Worm (Caenorhabditis elegans) whole organism, young adult: ENCODE measurements around the gene nsph-1.1.

Experiments
- B0261.1 ChIP-seq: sonication (generic microtip); optimal IDR thresholded peaks from 2 replicates; lab custom pipeline; 2016; ENCODE audit warnings: mild to moderate bottlenecking, missing genetic modification characterization, moderate library complexity, missing compliant biosample characterization
- D2030.7 ChIP-seq: fragments of 200-800 bp; sonication (Bioruptor generic); IDR thresholded peaks from 2 replicates; pipeline ENCODE4 v1.3.6; 2022; ENCODE audit warnings: missing genetic modification reagents, missing genetic modification characterization, missing compliant biosample characterization
- F22D6.2 ChIP-seq: sonication (generic microtip); optimal IDR thresholded peaks from 2 replicates; lab custom pipeline; 2016; ENCODE audit warnings: mild to moderate bottlenecking, missing genetic modification characterization, missing compliant biosample characterization
- F37B4.10 ChIP-seq: fragments of 200-800 bp; sonication (Bioruptor generic); IDR thresholded peaks from 2 replicates; pipeline ENCODE4 v1.3.6; 2022; ENCODE audit warnings: missing genetic modification characterization, missing compliant biosample characterization
- F49E8.2 ChIP-seq: sonication (generic microtip); optimal IDR thresholded peaks from 3 replicates; lab custom pipeline; 2017; ENCODE audit warnings: missing genetic modification characterization, mild to moderate bottlenecking, missing compliant biosample characterization, antibody characterized with exemption, moderate library complexity; ENCODE audit not compliant: insufficient read depth
- K11D2.4 ChIP-seq: fragments of 200-800 bp; sonication (Bioruptor generic); IDR thresholded peaks from 2 replicates; pipeline ENCODE4 v1.3.6; 2022; ENCODE audit warnings: missing genetic modification reagents, missing genetic modification characterization, missing compliant biosample characterization
- K12H6.12 ChIP-seq: fragments of 200-800 bp; sonication (Bioruptor generic); optimal IDR thresholded peaks from 2 replicates; lab custom pipeline; 2018; ENCODE audit warnings: mild to moderate bottlenecking, missing genetic modification characterization, missing compliant biosample characterization
- T07F8.4 ChIP-seq: sonication (generic microtip); optimal IDR thresholded peaks from 2 replicates; lab custom pipeline; 2016; ENCODE audit warnings: mild to moderate bottlenecking, missing genetic modification characterization, moderate library complexity, missing compliant biosample characterization
- Y53G8AR.9 ChIP-seq: fragments of 200-800 bp; sonication (Bioruptor generic); conservative IDR thresholded peaks from 2 replicates; pipeline ENCODE4 v1.3.6; 2022; ENCODE audit warnings: missing genetic modification reagents, missing genetic modification characterization, missing compliant biosample characterization
- Y95B8A.8 ChIP-seq: fragments of 200-800 bp; sonication (Bioruptor generic); IDR thresholded peaks from 2 replicates; pipeline ENCODE4 v1.3.6; 2022; ENCODE audit warnings: missing genetic modification reagents, missing genetic modification characterization, missing compliant biosample characterization
- ZK185.1 ChIP-seq: sonication (generic microtip); optimal IDR thresholded peaks from 2 replicates; lab custom pipeline; 2016; ENCODE audit warnings: mild to moderate bottlenecking, missing genetic modification characterization, missing compliant biosample characterization; ENCODE audit not compliant: poor library complexity, severe bottlenecking
- ama-1 ChIP-seq, 3 experiments: fragments of 150-350 bp in 1 of 3; sonication (generic microtip) in 2 of 3; optimal IDR thresholded peaks; 2 replicates each; lab custom pipeline; 2014 to 2018; ENCODE audit warnings: missing biosample characterization in 2 of 3, missing genetic modification characterization in 2 of 3, missing genetic modification reagents in 2 of 3
- aptf-3 ChIP-seq: fragments of 200-800 bp; sonication (Bioruptor generic); IDR thresholded peaks from 2 replicates; pipeline ENCODE4 v1.3.6; 2022; ENCODE audit warnings: missing genetic modification characterization, missing compliant biosample characterization
- atf-7 ChIP-seq: sonication (generic microtip); optimal IDR thresholded peaks from 2 replicates; lab custom pipeline; 2017; ENCODE audit warnings: mild to moderate bottlenecking, missing genetic modification characterization, missing compliant biosample characterization
- attf-3 ChIP-seq: fragments of 200-800 bp; sonication (Bioruptor generic); conservative IDR thresholded peaks from 2 replicates; pipeline ENCODE4 v1.3.6; 2022; ENCODE audit warnings: missing genetic modification reagents, missing genetic modification characterization, missing compliant biosample characterization
- bed-2 ChIP-seq: fragments of 200-800 bp; sonication (Bioruptor generic); IDR thresholded peaks from 2 replicates; pipeline ENCODE4 v1.3.6; 2022; ENCODE audit warnings: missing genetic modification reagents, missing genetic modification characterization, missing compliant biosample characterization
- cebp-2 ChIP-seq: fragments of 200-800 bp; sonication (Bioruptor generic); IDR thresholded peaks from 2 replicates; pipeline ENCODE4 v1.3.6; 2022; ENCODE audit warnings: missing genetic modification characterization, missing compliant biosample characterization
- ceh-100 ChIP-seq: fragments of 200-800 bp; sonication (Bioruptor generic); IDR thresholded peaks from 2 replicates; pipeline ENCODE4 v1.3.6; 2022; ENCODE audit warnings: missing genetic modification reagents, missing genetic modification characterization, missing compliant biosample characterization
- ceh-27 ChIP-seq: fragments of 200-800 bp; sonication (Bioruptor generic); optimal IDR thresholded peaks from 2 replicates; lab custom pipeline; 2018; ENCODE audit warnings: mild to moderate bottlenecking, missing genetic modification characterization, moderate library complexity, missing compliant biosample characterization
- ceh-79 ChIP-seq: sonication (generic microtip); optimal IDR thresholded peaks from 2 replicates; lab custom pipeline; 2017; ENCODE audit warnings: mild to moderate bottlenecking, missing genetic modification characterization, missing compliant biosample characterization
- dox-1 ChIP-seq: fragments of 200-800 bp; sonication (Bioruptor generic); IDR thresholded peaks from 2 replicates; pipeline ENCODE4 v1.3.6; 2022; ENCODE audit warnings: missing genetic modification reagents, missing genetic modification characterization, missing compliant biosample characterization
- egl-18 ChIP-seq: fragments of 200-800 bp; sonication (Bioruptor generic); IDR thresholded peaks from 2 replicates; pipeline ENCODE4 v1.3.6; 2022; ENCODE audit warnings: missing genetic modification reagents, missing genetic modification characterization, missing compliant biosample characterization
- egl-44 ChIP-seq: fragments of 200-800 bp; sonication (Bioruptor generic); IDR thresholded peaks from 2 replicates; pipeline ENCODE4 v1.3.6; 2022; ENCODE audit warnings: missing genetic modification reagents, missing genetic modification characterization, missing compliant biosample characterization
- egrh-3 ChIP-seq: fragments of 200-800 bp; sonication (Bioruptor generic); IDR thresholded peaks from 2 replicates; pipeline ENCODE4 v1.3.6; 2022; ENCODE audit warnings: missing genetic modification reagents, missing genetic modification characterization, missing compliant biosample characterization
- hmg-1.2 ChIP-seq: fragments of 200-800 bp; sonication (Bioruptor generic); IDR thresholded peaks from 2 replicates; pipeline ENCODE4 v1.3.6; 2022; ENCODE audit warnings: missing genetic modification reagents, missing genetic modification characterization, missing compliant biosample characterization
- hmg-20 ChIP-seq: fragments of 200-800 bp; sonication (Bioruptor generic); IDR thresholded peaks from 2 replicates; pipeline ENCODE4 v1.3.6; 2022; ENCODE audit warnings: missing genetic modification reagents, missing genetic modification characterization, missing compliant biosample characterization
- lag-1 ChIP-seq: fragments of 200-800 bp; sonication (Bioruptor generic); IDR thresholded peaks from 2 replicates; pipeline ENCODE4 v1.3.6; 2022; ENCODE audit warnings: missing genetic modification reagents, missing genetic modification characterization, missing compliant biosample characterization
- let-607 ChIP-seq, 2 experiments: fragments of 200-800 bp in 1 of 2; sonication (Bioruptor generic) in 1 of 2; sonication (generic microtip) in 1 of 2; optimal IDR thresholded peaks; 2 replicates each; lab custom pipeline; 2016 to 2018; ENCODE audit warnings: mild to moderate bottlenecking in 2 of 2, missing compliant biosample characterization in 2 of 2, missing genetic modification characterization in 2 of 2, moderate library complexity in 2 of 2, missing genotype in 1 of 2
- madf-10 ChIP-seq: sonication (generic microtip); optimal IDR thresholded peaks from 2 replicates; lab custom pipeline; 2016; ENCODE audit warnings: mild to moderate bottlenecking, missing genetic modification characterization, missing compliant biosample characterization
- mxl-1 ChIP-seq: sonication (generic microtip); optimal IDR thresholded peaks from 2 replicates; lab custom pipeline; 2016; ENCODE audit warnings: missing genetic modification characterization, missing compliant biosample characterization
- nfya-1 ChIP-seq: sonication (generic microtip); optimal IDR thresholded peaks from 2 replicates; lab custom pipeline; 2017; ENCODE audit warnings: antibody characterized with exemption, missing compliant biosample characterization, missing genetic modification characterization, borderline replicate concordance; ENCODE audit not compliant: insufficient read depth
- nfya-2 ChIP-seq: fragments of 200-800 bp; sonication (Bioruptor generic); IDR thresholded peaks from 2 replicates; pipeline ENCODE4 v1.3.6; 2022; ENCODE audit warnings: missing genetic modification reagents, missing genetic modification characterization, missing compliant biosample characterization
- nhr-80 ChIP-seq: sonication (generic microtip); optimal IDR thresholded peaks from 2 replicates; lab custom pipeline; 2016; ENCODE audit warnings: missing genetic modification characterization, missing compliant biosample characterization
- nhr-90 ChIP-seq: sonication (generic microtip); optimal IDR thresholded peaks from 2 replicates; lab custom pipeline; 2016; ENCODE audit warnings: missing genotype, mild to moderate bottlenecking, missing genetic modification characterization, missing compliant biosample characterization
- rcor-1 ChIP-seq: fragments of 200-800 bp; sonication (Bioruptor generic); IDR thresholded peaks from 2 replicates; pipeline ENCODE4 v1.3.6; 2022; ENCODE audit warnings: missing genetic modification reagents, missing genetic modification characterization, missing compliant biosample characterization
- repo-1 ChIP-seq: sonication (generic microtip); optimal IDR thresholded peaks from 2 replicates; lab custom pipeline; 2017; ENCODE audit warnings: mild to moderate bottlenecking, missing genetic modification characterization, missing compliant biosample characterization
- snpc-1.3 ChIP-seq: sonication (generic microtip); optimal IDR thresholded peaks from 2 replicates; lab custom pipeline; 2017; ENCODE audit warnings: missing genetic modification characterization, mild to moderate bottlenecking, missing compliant biosample characterization, antibody characterized with exemption, moderate library complexity, missing genotype, missing genetic modification reagents; ENCODE audit not compliant: insufficient read depth
- snpc-4 ChIP-seq, 5 experiments: fragments of 150-350 bp in 1 of 5; sonication (generic microtip) in 4 of 5; optimal IDR thresholded peaks; 2 replicates each; lab custom pipeline; 2014 to 2018; ENCODE audit warnings: missing genetic modification characterization in 5 of 5, missing biosample characterization in 3 of 5, antibody characterized with exemption in 2 of 5, mild to moderate bottlenecking in 2 of 5, missing compliant biosample characterization in 2 of 5, missing genotype in 2 of 5, moderate library complexity in 2 of 5, missing genetic modification reagents in 1 of 5
- tlf-1 ChIP-seq: fragments of 200-800 bp; sonication (Bioruptor generic); optimal IDR thresholded peaks from 2 replicates; lab custom pipeline; 2018; ENCODE audit warnings: mild to moderate bottlenecking, missing genetic modification characterization, missing compliant biosample characterization
- unc-130 ChIP-seq: sonication (generic microtip); optimal IDR thresholded peaks from 2 replicates; lab custom pipeline; 2016; ENCODE audit warnings: missing genetic modification reagents, missing genetic modification characterization, missing compliant biosample characterization
- unc-62 ChIP-seq: fragments of 150-350 bp; optimal IDR thresholded peaks from 2 replicates; lab custom pipeline; 2014; ENCODE audit warnings: missing biosample characterization, missing genetic modification reagents, missing genetic modification characterization
- zfh-2 ChIP-seq: fragments of 200-800 bp; sonication (Bioruptor generic); conservative IDR thresholded peaks from 2 replicates; pipeline ENCODE4 v1.3.6; 2022; ENCODE audit warnings: missing genetic modification reagents, missing genetic modification characterization, missing compliant biosample characterization
- zim-3 ChIP-seq: sonication (generic microtip); optimal IDR thresholded peaks from 2 replicates; lab custom pipeline; 2017; ENCODE audit warnings: mild to moderate bottlenecking, missing genetic modification characterization, moderate library complexity, missing compliant biosample characterization
- ztf-22 ChIP-seq: fragments of 200-800 bp; sonication (Bioruptor generic); optimal IDR thresholded peaks from 2 replicates; lab custom pipeline; 2018; ENCODE audit warnings: mild to moderate bottlenecking, missing genetic modification characterization, moderate library complexity, missing compliant biosample characterization
- ztf-3 ChIP-seq: fragments of 200-800 bp; sonication (Bioruptor generic); optimal IDR thresholded peaks from 2 replicates; lab custom pipeline; 2018; ENCODE audit warnings: mild to moderate bottlenecking, missing genetic modification characterization, missing compliant biosample characterization

nsph-1.1 gene

DNA sequence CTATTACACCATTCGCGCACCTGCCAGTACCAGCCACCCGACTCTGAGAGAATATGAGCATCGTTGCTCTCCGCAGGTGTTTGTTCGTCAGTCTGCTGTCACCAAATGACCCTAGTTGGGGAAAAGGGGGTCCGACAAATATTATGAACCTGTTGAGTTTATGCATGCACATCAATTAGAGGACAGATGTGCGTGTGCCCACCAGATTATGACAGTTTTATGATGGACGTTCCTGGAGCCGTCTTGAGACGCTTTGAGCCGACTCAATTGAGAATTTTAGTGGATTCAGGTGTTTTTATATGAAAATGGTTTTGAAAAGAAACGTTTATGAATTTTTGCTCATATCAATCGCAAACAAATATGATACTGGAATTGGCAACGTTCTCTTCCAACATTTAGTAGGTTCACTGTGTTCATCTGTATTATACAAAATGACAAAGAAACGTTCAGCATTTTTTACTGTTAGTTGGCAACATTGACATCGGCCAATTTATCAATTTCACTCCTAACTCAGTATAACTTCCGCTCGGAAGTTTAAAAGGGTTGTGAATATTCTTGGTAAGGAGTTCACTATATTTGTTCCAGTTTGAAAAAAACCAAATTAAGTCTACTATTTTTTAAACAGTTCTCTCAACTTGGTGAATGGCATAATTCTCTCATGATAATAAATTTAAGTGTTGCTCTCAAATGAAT, 19.2 kb upstream of the nsph-1.1 start (continued):
- TF ChIP-seq zfh-2 (GFP tag; lab: Robert Waterston, UW) (peak; percentile 70), mxl-1 (peak; percentile 63), ZK185.1 (tag; lab: Kevin White, UChicago) (peak; percentile 4), snpc-1.3 (tag; lab: Kevin White, UChicago) (peak; percentile 55), unc-62 (GFP tag; lab: Kevin White, UChicago) (no peak), nfya-2 (GFP tag; lab: Robert Waterston, UW) (no peak), hmg-20 (GFP tag; lab: Robert Waterston, UW) (peak; percentile 36; the same call in 1 of the 2 replicates), let-607 (tag; optimal IDR thresholded peaks at IDR 0.05; lab: Kevin White, UChicago) (peak; percentile 39 to 41), snpc-4 (GFP tag; optimal IDR thresholded peaks at IDR 0.05; lab: Kevin White, UChicago) (no peak), snpc-4 (tag; optimal IDR thresholded peaks at IDR 0.05; lab: Kevin White, UChicago) (peak in 1 of 4 experiments; percentile 25), egl-18 (GFP tag; lab: Robert Waterston, UW) (no peak), nhr-90 (peak; percentile 88), egl-44 (GFP tag; lab: Robert Waterston, UW) (0 out of 2 replicates have a peak, but pooled peaks have one; percentile 10), Y95B8A.8 (GFP tag; lab: Robert Waterston, UW) (peak; percentile 82; the same call in 1 of the 2 replicates), attf-3 (GFP tag; lab: Robert Waterston, UW) (no peak), K12H6.12 (tag; lab: Kevin White, UChicago) (peak; percentile 75), ceh-79 (tag; lab: Kevin White, UChicago) (peak; percentile 69), ztf-3 (GFP tag; lab: Kevin White, UChicago) (peak; percentile 77), dox-1 (peak; percentile 75), F37B4.10 (0 out of 2 replicates have a peak, but pooled peaks have one; percentile 80), F49E8.2 (tag; lab: Kevin White, UChicago) (no peak), F22D6.2 (tag; lab: Kevin White, UChicago) (peak; percentile 34), egrh-3 (GFP tag; lab: Robert Waterston, UW) (no peak), aptf-3 (GFP tag; lab: Robert Waterston, UW) (peak; percentile 63), repo-1 (peak; percentile 98), ceh-100 (GFP tag; lab: Robert Waterston, UW) (peak; percentile 20; the same call in 1 of the 2 replicates), ztf-22 (peak; percentile 62), lag-1 (GFP tag; lab: Robert Waterston, UW) (no peak), T07F8.4 (tag; lab: Kevin White, UChicago) (peak; percentile 6), D2030.7 (GFP tag; lab: Robert Waterston, UW) (no peak), K11D2.4 (peak; percentile 78), hmg-1.2 (GFP tag; lab: Robert Waterston, UW) (peak; percentile 4; the same call in 1 of the 2 replicates), Y53G8AR.9 (GFP tag; lab: Robert Waterston, UW) (peak; percentile 93), nfya-1 (no peak), tlf-1 (GFP tag; lab: Kevin White, UChicago) (peak; percentile 90), nhr-80 (tag; lab: Kevin White, UChicago) (peak; percentile 59), cebp-2 (GFP tag; lab: Robert Waterston, UW) (0 out of 2 replicates have a peak, but pooled peaks have one; percentile 23), B0261.1 (tag; lab: Kevin White, UChicago) (no peak), atf-7 (peak; percentile 2), unc-130 (GFP tag; lab: Kevin White, UChicago) (no peak), rcor-1 (GFP tag; lab: Robert Waterston, UW) (0 out of 2 replicates have a peak, but pooled peaks have one; percentile 9), zim-3 (tag; lab: Kevin White, UChicago) (no peak), madf-10 (peak; percentile 60), ceh-27 (GFP tag; lab: Kevin White, UChicago) (no peak), ama-1 (optimal IDR thresholded peaks at IDR 0.05; lab: Kevin White, UChicago) (peak; percentile 96), ama-1 (GFP tag; optimal IDR thresholded peaks at IDR 0.05; lab: Kevin White, UChicago) (no peak), bed-2 (no peak)
